Fruit fly (Drosophila melanogaster) whole organism, pupa: Measurements from ENCODE around the gene CG42780.

Experiments
- CG10348 ChIP-seq: fragments of 200-800 bp; sonication (Bioruptor generic); IDR thresholded peaks from 2 replicates; pipeline ENCODE4 v1.3.6; 2022; ENCODE audit warnings: missing biosample characterization, missing genetic modification characterization
- CG12605 ChIP-seq: fragments of 200-800 bp; sonication (Bioruptor generic); IDR thresholded peaks from 2 replicates; pipeline ENCODE4 v1.3.6; 2022; ENCODE audit warnings: missing biosample characterization, missing genetic modification characterization
- CG13204 ChIP-seq: fragments of 200-800 bp; sonication (Bioruptor generic); optimal IDR thresholded peaks from 2 replicates; lab custom pipeline; 2018; ENCODE audit warnings: missing biosample characterization, mild to moderate bottlenecking, missing genetic modification characterization, moderate library complexity
- CG14655 ChIP-seq: fragments of 200-800 bp; sonication (Bioruptor generic); optimal IDR thresholded peaks from 3 replicates; lab custom pipeline; 2017; ENCODE audit warnings: mild to moderate bottlenecking, missing biosample characterization, missing genetic modification reagents, missing genetic modification characterization
- CG15710 ChIP-seq: fragments of 200-800 bp; sonication (Bioruptor generic); optimal IDR thresholded peaks from 2 replicates; lab custom pipeline; 2018; ENCODE audit warnings: missing biosample characterization, mild to moderate bottlenecking, missing genetic modification characterization, moderate library complexity
- CG17806 ChIP-seq: fragments of 200-800 bp; sonication (Bioruptor generic); optimal IDR thresholded peaks from 2 replicates; lab custom pipeline; 2018; ENCODE audit warnings: missing biosample characterization, mild to moderate bottlenecking, missing genetic modification characterization, moderate library complexity
- CG32121 ChIP-seq: fragments of 200-800 bp; sonication (Bioruptor generic); IDR thresholded peaks from 2 replicates; pipeline ENCODE4 v1.3.6; 2022; ENCODE audit warnings: missing biosample characterization, missing genetic modification characterization
- CG34367 ChIP-seq: fragments of 200-800 bp; sonication (Bioruptor generic); optimal IDR thresholded peaks from 2 replicates; lab custom pipeline; 2018; ENCODE audit warnings: missing biosample characterization, mild to moderate bottlenecking, missing genetic modification characterization
- CG4496 ChIP-seq: fragments of 200-800 bp; sonication (Bioruptor generic); IDR thresholded peaks from 3 replicates; pipeline ENCODE4 v1.3.6; 2022; ENCODE audit warnings: missing biosample characterization, missing genetic modification characterization
- CG8159 ChIP-seq: fragments of 200-800 bp; sonication (Bioruptor generic); optimal IDR thresholded peaks from 3 replicates; lab custom pipeline; 2018; ENCODE audit warnings: missing biosample characterization, mild to moderate bottlenecking, missing genetic modification characterization, moderate library complexity
- CG8301 ChIP-seq: fragments of 200-800 bp; sonication (Bioruptor generic); optimal IDR thresholded peaks from 2 replicates; lab custom pipeline; 2018; ENCODE audit warnings: missing biosample characterization, mild to moderate bottlenecking, missing genetic modification characterization
- CG9948 ChIP-seq: fragments of 200-800 bp; sonication (Bioruptor generic); optimal IDR thresholded peaks from 2 replicates; lab custom pipeline; 2018; ENCODE audit warnings: missing biosample characterization, mild to moderate bottlenecking, missing genetic modification characterization, moderate library complexity
- D1 ChIP-seq: fragments of 200-800 bp; sonication (Bioruptor generic); optimal IDR thresholded peaks from 2 replicates; lab custom pipeline; 2018; ENCODE audit warnings: missing biosample characterization, mild to moderate bottlenecking, missing genetic modification characterization, moderate library complexity
- EcR ChIP-seq: fragments of 200-800 bp; sonication (Bioruptor generic); optimal IDR thresholded peaks from 3 replicates; lab custom pipeline; 2019; ENCODE audit warnings: missing biosample characterization, missing genetic modification characterization, mild to moderate bottlenecking, moderate library complexity, missing genetic modification reagents
- Ets98B ChIP-seq: fragments of 200-800 bp; sonication (Bioruptor generic); IDR thresholded peaks from 2 replicates; pipeline ENCODE4 v1.3.6; 2022; ENCODE audit warnings: missing biosample characterization, missing genetic modification characterization
- Pif1A ChIP-seq: fragments of 200-800 bp; sonication (Bioruptor generic); optimal IDR thresholded peaks from 3 replicates; lab custom pipeline; 2016; ENCODE audit warnings: missing biosample characterization, missing genetic modification characterization
- Pif1B ChIP-seq: fragments of 200-800 bp; sonication (Bioruptor generic); optimal IDR thresholded peaks from 3 replicates; lab custom pipeline; 2016; ENCODE audit warnings: missing biosample characterization, missing genetic modification characterization
- Snoo ChIP-seq: fragments of 200-800 bp; sonication (Bioruptor generic); optimal IDR thresholded peaks from 3 replicates; lab custom pipeline; 2017; ENCODE audit warnings: missing biosample characterization, mild to moderate bottlenecking, missing genetic modification characterization, inconsistent platforms
- fd96Ca ChIP-seq: fragments of 200-800 bp; sonication (Bioruptor generic); IDR thresholded peaks from 3 replicates; pipeline ENCODE4 v1.3.6; 2022; ENCODE audit warnings: missing biosample characterization, missing genetic modification characterization
- gl ChIP-seq: fragments of 200-800 bp; sonication (Bioruptor generic); optimal IDR thresholded peaks from 2 replicates; lab custom pipeline; 2018; ENCODE audit warnings: missing biosample characterization, mild to moderate bottlenecking, missing genetic modification characterization
- rn ChIP-seq: fragments of 200-800 bp; sonication (Bioruptor generic); IDR thresholded peaks from 2 replicates; pipeline ENCODE4 v1.3.6; 2022; ENCODE audit warnings: missing biosample characterization, missing genetic modification characterization

Gene CG42780

dm6 chrX:7302329-7302728 is 29.7 kb downstream of the CG42780 start:
- TF ChIP-seq CG14655 (GFP tag; lab: Kevin White, UChicago) (peak; percentile 93), Pif1B (GFP tag; lab: Kevin White, UChicago) (peak; percentile 79), gl (tag; lab: Kevin White, UChicago) (peak; percentile 89), fd96Ca (GFP tag; lab: Robert Waterston, UW) (peak; percentile 82), CG32121 (GFP tag; lab: Robert Waterston, UW) (peak; percentile 58), CG17806 (tag; lab: Kevin White, UChicago) (peak; percentile 96), CG10348 (no peak), rn (GFP tag; lab: Robert Waterston, UW) (peak; percentile 75), Pif1A (GFP tag; lab: Kevin White, UChicago) (peak; percentile 92), CG8301 (tag; lab: Kevin White, UChicago) (peak; percentile 87), D1 (tag; lab: Kevin White, UChicago) (peak; percentile 68), CG34367 (tag; lab: Kevin White, UChicago) (peak; percentile 96), CG12605 (GFP tag; lab: Robert Waterston, UW) (peak; percentile 83), CG9948 (tag; lab: Kevin White, UChicago) (peak; percentile 96), CG4496 (GFP tag; lab: Robert Waterston, UW) (peak; percentile 92), CG15710 (peak; percentile 96), EcR (GFP tag; lab: Kevin White, UChicago) (peak; percentile 9), CG13204 (peak; percentile 67), CG8159 (peak; percentile 96), Ets98B (GFP tag; lab: Robert Waterston, UW) (peak; percentile 75), Snoo (tag; lab: Kevin White, UChicago) (peak; percentile 92)

DNA sequence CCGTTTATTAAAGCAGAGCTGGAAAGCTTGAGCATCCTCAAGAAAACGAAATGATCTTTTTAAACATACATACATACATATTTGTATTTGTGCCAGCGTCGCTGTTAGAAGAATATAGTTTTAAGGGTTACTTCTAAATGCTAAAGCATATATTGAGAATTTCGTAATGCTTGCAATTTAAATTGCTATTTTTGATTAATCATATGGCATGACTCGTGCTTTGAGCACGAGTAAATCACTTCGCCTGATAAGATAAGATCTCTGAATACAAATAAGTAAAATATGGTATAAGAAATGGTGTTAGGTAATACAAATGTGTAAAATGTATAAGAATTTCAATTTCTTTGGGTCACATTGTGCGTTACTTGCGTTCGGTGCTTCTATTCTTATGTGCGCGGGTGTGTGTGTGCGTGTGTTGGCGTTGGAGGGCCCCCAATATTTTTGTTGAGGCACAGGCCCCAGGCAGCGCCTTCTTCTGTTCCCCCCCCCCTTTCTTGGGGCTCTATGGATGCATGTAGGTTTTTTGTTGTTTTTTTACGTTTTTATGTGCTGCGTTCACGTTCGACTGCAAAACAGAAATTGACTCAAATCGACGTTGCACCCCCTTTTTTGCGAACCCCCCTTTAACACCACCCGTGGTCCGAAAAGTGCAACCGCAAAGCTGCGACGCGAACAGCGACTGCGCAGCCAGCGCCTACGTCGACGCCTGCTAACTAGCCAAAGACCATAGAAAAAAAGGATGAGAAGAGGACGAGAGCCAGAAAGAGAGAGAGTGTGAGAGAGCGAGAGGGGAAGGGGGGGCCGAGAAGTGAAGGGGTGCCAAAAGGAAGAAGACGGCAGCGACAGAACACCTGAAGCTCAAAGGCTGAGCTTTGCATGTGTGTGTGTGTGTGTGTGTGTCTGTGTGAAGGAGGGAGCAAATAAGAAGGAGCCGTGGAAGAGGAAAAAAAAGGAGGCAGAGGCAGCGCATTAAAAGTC is 30.4 kb downstream of the CG42780 start:
- peak; percentile 87 for TF ChIP-seq Ets98B (GFP tag; lab: Robert Waterston, UW)
- peak; percentile 37 for TF ChIP-seq CG17806 (tag; lab: Kevin White, UChicago)
- peak; percentile 79 for TF ChIP-seq CG32121 (GFP tag; lab: Robert Waterston, UW)
- peak; percentile 30 for TF ChIP-seq Pif1B (GFP tag; lab: Kevin White, UChicago)
- TF ChIP-seq Snoo (tag; lab: Kevin White, UChicago) = peak; percentile 31
- peak; percentile 89 for TF ChIP-seq fd96Ca (GFP tag; lab: Robert Waterston, UW)
- peak; percentile 41 for TF ChIP-seq CG13204
- TF ChIP-seq gl (tag; lab: Kevin White, UChicago) = no peak
- TF ChIP-seq CG8159 = peak; percentile 85
- TF ChIP-seq CG12605 (GFP tag; lab: Robert Waterston, UW) = 0 out of 2 replicates have a peak, but pooled peaks have one; percentile 1
- TF ChIP-seq CG9948 (tag; lab: Kevin White, UChicago) = peak; percentile 73
- peak; percentile 52 for TF ChIP-seq Pif1A (GFP tag; lab: Kevin White, UChicago)
- no peak for TF ChIP-seq D1 (tag; lab: Kevin White, UChicago)
- peak; percentile 77 for TF ChIP-seq CG15710
- TF ChIP-seq CG10348 = peak; percentile 44; the same call in 1 of the 2 replicates
- TF ChIP-seq CG4496 (GFP tag; lab: Robert Waterston, UW) = peak; percentile 87
- TF ChIP-seq rn (GFP tag; lab: Robert Waterston, UW) = peak; percentile 58
- TF ChIP-seq CG8301 (tag; lab: Kevin White, UChicago) = peak; percentile 80
- TF ChIP-seq EcR (GFP tag; lab: Kevin White, UChicago) = no peak
- TF ChIP-seq CG34367 (tag; lab: Kevin White, UChicago) = peak; percentile 65
- TF ChIP-seq CG14655 (GFP tag; lab: Kevin White, UChicago) = peak; percentile 89

DNA sequence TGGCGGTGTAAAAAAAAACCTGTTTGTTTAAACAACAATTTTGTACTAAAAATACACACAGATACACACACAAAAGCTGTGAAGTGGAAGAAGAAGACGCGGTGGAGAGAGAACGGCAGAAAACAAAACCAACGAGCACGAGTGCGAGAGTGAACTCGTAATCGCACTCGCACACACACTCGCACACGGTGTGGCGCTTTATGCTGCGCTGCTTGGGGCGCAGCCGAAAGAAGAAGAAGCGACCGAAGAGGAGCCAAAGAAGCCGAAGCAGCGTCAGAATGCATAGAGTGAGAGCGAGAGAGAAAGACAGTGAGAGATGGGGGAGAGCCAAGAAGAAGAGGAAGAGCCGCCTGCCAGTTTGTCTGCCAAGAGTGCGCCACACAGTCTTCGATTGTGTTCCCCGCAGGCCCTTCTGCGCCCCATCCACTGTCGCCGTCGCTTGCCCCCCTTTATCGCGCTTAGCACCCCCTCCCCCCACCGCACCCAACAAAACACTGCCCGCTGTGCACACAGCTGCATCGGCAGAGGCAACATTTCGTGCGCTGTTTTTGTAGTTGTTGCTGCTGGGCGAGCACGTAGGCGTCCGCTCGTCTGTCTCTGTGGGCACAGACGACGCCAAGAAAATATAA is 31.2 kb downstream of the CG42780 start:
- no peak for TF ChIP-seq CG15710
- no peak for TF ChIP-seq gl (tag; lab: Kevin White, UChicago)
- peak; percentile 95 for TF ChIP-seq CG13204
- TF ChIP-seq CG10348 = peak; percentile 61; the same call in 1 of the 2 replicates
- TF ChIP-seq fd96Ca (GFP tag; lab: Robert Waterston, UW) = peak; percentile 66
- TF ChIP-seq Ets98B (GFP tag; lab: Robert Waterston, UW) = peak; percentile 71
- TF ChIP-seq CG12605 (GFP tag; lab: Robert Waterston, UW) = peak; percentile 7; the same call in 1 of the 2 replicates
- TF ChIP-seq CG8301 (tag; lab: Kevin White, UChicago) = no peak
- 0 out of 2 replicates have a peak, but pooled peaks have one; percentile 13 for TF ChIP-seq rn (GFP tag; lab: Robert Waterston, UW)
- TF ChIP-seq CG4496 (GFP tag; lab: Robert Waterston, UW) = peak; percentile 42; the same call in 2 of the 3 replicates
- TF ChIP-seq CG14655 (GFP tag; lab: Kevin White, UChicago) = no peak
- TF ChIP-seq Pif1A (GFP tag; lab: Kevin White, UChicago) = no peak
- TF ChIP-seq CG8159 = no peak
- TF ChIP-seq CG17806 (tag; lab: Kevin White, UChicago) = no peak
- no peak for TF ChIP-seq CG34367 (tag; lab: Kevin White, UChicago)
- TF ChIP-seq Snoo (tag; lab: Kevin White, UChicago) = peak; percentile 10
- no peak for TF ChIP-seq CG9948 (tag; lab: Kevin White, UChicago)
- peak; percentile 58 for TF ChIP-seq CG32121 (GFP tag; lab: Robert Waterston, UW)
- TF ChIP-seq Pif1B (GFP tag; lab: Kevin White, UChicago) = no peak
- TF ChIP-seq EcR (GFP tag; lab: Kevin White, UChicago) = peak; percentile 67
- TF ChIP-seq D1 (tag; lab: Kevin White, UChicago) = no peak

DNA sequence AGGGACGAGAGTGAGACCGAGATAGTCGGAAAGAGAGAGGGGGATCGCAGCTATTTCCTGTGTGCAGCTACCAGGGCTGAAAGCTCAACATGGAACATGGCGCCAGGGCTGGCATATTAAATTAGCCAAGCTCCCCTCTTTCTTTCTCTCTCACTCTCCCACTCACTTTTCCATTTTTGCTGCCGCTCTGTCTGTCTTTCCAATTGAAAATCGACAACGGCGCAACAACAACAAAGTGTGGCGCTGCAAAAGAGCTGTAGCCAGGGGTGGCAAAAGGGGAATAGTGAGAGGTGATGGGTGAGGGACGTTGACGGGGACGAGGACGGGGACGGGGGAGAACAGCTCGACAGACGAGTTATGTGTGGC is 31.7 kb downstream of the CG42780 start:
- TF ChIP-seq CG8301 (tag; lab: Kevin White, UChicago) = peak; percentile 17
- TF ChIP-seq Ets98B (GFP tag; lab: Robert Waterston, UW) = peak; percentile 37
- peak; percentile 16 for TF ChIP-seq Pif1A (GFP tag; lab: Kevin White, UChicago)
- TF ChIP-seq Snoo (tag; lab: Kevin White, UChicago) = no peak
- peak; percentile 21 for TF ChIP-seq CG14655 (GFP tag; lab: Kevin White, UChicago)
- peak; percentile 40 for TF ChIP-seq CG17806 (tag; lab: Kevin White, UChicago)
- no peak for TF ChIP-seq CG13204
- TF ChIP-seq CG8159 = peak; percentile 62
- TF ChIP-seq CG10348 = no peak
- 0 out of 2 replicates have a peak, but pooled peaks have one; percentile 40 for TF ChIP-seq CG32121 (GFP tag; lab: Robert Waterston, UW)
- peak; percentile 18 for TF ChIP-seq CG34367 (tag; lab: Kevin White, UChicago)
- peak; percentile 11 for TF ChIP-seq Pif1B (GFP tag; lab: Kevin White, UChicago)
- peak; percentile 73 for TF ChIP-seq fd96Ca (GFP tag; lab: Robert Waterston, UW)
- TF ChIP-seq EcR (GFP tag; lab: Kevin White, UChicago) = no peak
- TF ChIP-seq CG15710 = peak; percentile 42
- peak; percentile 37 for TF ChIP-seq CG9948 (tag; lab: Kevin White, UChicago)
